Worm (Caenorhabditis elegans) whole organism, L4/young adult: ENCODE data around the gene F09B12.7.

Source experiments
- W03F9.2 ChIP-seq: fragments of 150-350 bp; optimal IDR thresholded peaks from 2 replicates; lab custom pipeline; 2014; ENCODE audit warnings: missing biosample characterization, missing genetic modification characterization
- dao-5 ChIP-seq: sonication (generic microtip); optimal IDR thresholded peaks from 2 replicates; lab custom pipeline; 2016; ENCODE audit warnings: missing genotype, missing genetic modification characterization, moderate library complexity, missing compliant biosample characterization
- him-1 ChIP-seq: sonication (generic microtip); optimal IDR thresholded peaks from 2 replicates; lab custom pipeline; 2016; ENCODE audit warnings: missing genotype, missing genetic modification reagents, missing genetic modification characterization, missing compliant biosample characterization

The F09B12.7 gene

DNA sequence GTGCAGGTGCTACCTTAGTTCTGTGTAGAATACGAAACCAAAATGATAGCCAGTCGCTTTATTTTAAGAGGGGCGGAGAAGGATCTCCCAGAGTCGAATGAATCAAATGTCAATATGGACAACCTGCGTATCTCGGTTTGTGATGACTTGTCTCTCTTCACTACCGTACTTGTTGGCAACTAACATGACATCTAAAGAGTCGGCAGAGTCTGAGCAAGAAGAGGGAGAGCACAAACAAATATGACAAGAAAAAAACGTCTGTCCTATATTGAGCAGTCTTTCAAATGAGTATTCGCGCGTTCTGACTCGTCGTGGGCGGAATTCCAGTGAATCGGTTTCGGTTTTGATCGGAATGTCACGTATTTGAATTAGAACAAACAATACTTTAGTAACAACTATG, at the start of gene F09B12.7:
F09B12.7 (minus strand) TSS at position 101 of the 400 bp plus-strand sequence.
- TF ChIP-seq him-1 (no peak), W03F9.2 (tag; lab: Kevin White, UChicago) (no peak), dao-5 (tag; lab: Kevin White, UChicago) (no peak)

DNA sequence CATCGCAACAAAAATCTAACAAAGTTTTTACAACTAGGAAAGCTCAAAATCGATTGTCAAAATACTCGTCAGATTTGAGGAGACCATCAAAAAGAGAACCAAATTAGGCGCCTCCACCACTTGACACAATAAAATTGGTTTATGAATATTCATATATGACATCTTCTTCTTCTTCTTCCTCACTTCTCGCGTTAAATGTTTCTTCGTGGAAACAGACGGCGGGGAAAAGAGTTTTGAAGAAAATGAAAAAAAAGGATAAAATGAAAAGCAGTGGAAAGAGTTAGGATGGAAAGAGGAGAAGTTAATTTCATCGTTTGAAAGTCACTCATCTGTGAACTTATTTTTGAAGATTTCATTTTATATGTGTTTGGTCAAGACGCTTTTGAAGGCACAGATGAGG, 40.1 kb upstream of the F09B12.7 start:
- TF ChIP-seq W03F9.2 (tag; lab: Kevin White, UChicago) (no peak), him-1 (no peak), dao-5 (tag; lab: Kevin White, UChicago) (no peak)

DNA sequence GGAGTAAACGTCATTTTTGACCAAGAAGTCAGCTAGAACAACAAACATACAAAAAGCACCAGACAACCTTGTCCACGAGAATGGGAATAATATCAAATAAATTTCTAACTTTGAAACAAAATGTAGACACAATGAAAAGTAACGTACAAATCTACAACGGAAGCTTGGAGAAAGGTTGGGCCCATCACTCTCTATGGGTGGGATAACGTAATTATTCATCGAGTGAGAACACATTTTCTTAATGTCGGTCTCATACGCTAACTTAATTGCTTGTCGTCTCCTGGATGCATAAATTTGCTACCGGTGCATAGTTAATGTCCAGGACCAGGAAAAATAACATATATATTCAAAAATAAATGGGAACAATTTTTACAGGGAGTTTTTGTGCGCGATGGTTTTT, 38.3 kb upstream of the F09B12.7 start:
- TF ChIP-seq dao-5 (tag; lab: Kevin White, UChicago) (no peak), W03F9.2 (tag; lab: Kevin White, UChicago) (no peak), him-1 (no peak)

DNA sequence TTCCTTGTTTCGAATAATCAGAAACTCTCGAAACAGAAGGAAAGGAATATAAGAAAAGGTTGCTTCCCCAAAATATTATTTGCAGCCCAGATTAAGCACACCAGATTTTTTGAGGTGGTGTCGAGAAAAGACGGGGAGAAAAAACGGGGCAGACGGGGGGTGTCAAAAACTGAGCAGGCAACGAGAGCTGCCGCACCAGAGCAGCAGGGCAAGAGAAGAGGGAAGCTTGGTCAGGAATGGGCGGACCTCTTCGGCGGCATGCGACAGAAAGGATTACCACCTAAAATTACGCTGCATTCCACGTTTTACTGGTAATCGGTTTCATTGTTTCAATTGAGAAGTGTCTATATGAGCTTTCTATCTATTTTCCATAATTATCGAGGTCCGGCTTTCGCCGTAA, 37.2 kb upstream of the F09B12.7 start:
- TF ChIP-seq him-1 (no peak), dao-5 (tag; lab: Kevin White, UChicago) (no peak), W03F9.2 (tag; lab: Kevin White, UChicago) (no peak)

DNA sequence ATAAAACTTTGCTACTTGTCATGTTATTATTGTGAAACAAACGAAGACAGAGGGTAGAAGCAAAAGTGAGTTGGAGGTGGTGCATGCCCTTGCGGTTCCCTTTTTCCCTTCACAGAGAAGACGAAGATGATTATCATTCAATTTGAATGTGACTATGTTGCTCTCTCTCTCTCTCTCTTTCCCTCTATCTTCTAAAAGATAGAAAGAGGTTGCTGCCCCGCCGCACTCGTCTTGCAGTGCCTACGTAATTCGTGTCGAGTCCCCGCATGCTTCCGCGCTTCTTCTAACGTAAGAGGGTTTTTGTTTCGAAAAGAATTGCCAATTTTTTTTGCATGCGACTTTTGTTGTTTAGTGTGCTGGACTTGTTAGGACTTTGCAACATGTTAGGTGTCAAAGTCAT, 33.3 kb upstream of the F09B12.7 start:
- no peak for TF ChIP-seq dao-5 (tag; lab: Kevin White, UChicago)
- no peak for TF ChIP-seq W03F9.2 (tag; lab: Kevin White, UChicago)
- no peak for TF ChIP-seq him-1

DNA sequence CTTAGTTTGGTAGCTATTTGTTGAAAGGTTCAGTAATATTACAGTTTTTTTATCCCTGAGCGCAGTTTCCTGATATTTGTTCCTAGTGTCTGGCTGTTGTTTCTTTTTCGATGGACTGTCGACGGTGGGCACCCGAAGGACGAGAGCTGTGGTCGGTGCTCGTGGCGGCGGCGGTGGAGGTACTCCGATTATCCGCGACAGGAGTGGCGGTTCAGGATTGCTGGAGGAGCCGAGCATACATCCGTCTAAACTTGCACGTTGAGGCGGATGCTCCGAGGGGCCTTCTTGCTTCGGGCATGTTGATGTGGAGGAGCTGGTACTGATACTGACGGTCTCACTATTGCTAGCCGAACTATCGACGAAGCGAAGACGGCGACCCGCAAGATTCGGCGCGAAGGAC, 32.5 kb upstream of the F09B12.7 start:
- no peak for TF ChIP-seq dao-5 (tag; lab: Kevin White, UChicago)
- TF ChIP-seq W03F9.2 (tag; lab: Kevin White, UChicago) = no peak
- TF ChIP-seq him-1 = no peak

DNA sequence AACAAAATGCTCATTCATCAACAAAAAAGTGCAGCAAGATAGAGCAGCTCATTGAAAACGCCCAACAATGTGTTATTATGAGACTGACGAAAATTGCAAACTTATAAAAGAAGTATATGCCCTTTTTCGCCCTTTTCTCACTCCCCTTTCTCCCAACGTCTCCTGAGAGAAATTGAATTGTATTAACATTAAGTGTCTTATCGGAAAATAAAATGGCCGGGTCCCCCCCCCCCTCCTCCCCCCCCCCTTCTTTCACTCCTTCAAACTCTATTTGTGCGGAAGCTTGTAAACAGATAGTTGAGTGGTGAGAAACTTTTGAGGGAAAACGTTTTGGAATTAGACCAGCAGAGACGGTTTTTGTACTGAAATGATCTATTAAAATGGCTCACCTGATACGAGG, 31.9 kb upstream of the F09B12.7 start:
- no peak for TF ChIP-seq W03F9.2 (tag; lab: Kevin White, UChicago)

DNA sequence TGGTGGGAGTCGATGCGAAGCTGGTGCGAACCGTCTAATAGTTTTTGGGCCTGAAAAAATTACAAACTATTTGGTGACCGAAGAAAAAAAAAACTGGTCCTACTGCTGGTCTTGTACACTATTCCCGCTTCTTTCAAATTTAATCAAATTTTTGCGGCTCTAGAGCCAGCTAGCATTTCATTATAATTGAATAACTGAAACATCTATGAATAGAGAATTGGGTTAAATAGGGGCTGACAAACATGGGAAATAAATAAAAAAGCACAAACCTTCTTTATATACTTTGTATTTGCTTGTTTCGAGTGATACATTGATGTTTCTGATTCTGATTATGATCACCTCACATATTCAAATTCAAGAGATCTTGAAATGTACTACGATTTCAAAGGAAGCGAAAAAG, 30.3 kb upstream of the F09B12.7 start:
- TF ChIP-seq W03F9.2 (tag; lab: Kevin White, UChicago) (no peak), him-1 (no peak), dao-5 (tag; lab: Kevin White, UChicago) (no peak)

DNA sequence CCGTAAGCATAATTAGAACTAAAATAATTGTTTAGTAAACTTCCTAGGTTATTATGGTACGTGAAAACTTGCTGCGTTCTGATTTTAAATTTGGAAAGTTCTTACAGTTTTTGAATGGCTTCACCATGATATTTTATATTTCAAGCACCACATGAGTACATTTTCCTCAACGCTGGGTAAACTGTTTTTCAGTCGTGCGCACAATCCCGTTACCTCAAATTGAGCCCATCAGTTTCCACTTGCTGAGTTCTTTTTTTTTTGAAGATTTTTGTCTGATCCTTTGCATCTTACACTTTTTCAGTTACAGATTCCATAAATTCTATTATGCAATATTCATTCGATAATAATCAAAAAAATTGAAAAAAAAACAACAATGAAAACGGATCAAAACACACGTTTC, 25.7 kb upstream of the F09B12.7 start:
- TF ChIP-seq him-1 = no peak
- TF ChIP-seq dao-5 (tag; lab: Kevin White, UChicago) = no peak
- no peak for TF ChIP-seq W03F9.2 (tag; lab: Kevin White, UChicago)

DNA sequence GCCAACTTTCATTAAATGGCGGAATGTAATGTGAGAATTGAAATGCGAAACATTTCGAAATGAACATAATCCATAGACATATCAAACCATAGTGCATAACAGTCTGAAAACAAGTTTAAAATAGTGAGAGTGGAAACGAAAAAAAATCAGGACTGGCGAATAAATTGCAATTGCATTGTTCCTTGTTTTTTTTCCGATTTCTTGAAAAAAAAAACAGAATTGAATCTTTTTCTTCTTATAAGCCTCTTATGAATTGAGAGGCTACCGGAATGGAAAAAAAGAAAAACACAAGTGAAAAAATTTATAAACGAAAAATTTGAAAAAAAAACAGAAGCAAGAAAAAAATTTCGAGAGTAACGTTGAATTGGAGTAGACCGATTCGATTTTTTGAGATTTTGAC, 21.6 kb upstream of the F09B12.7 start, which contains the start of gene R07D5.2:
R07D5.2 (minus strand) TSS at position 101 of the 400 bp plus-strand sequence.
- TF ChIP-seq him-1 (no peak), W03F9.2 (tag; lab: Kevin White, UChicago) (no peak), dao-5 (tag; lab: Kevin White, UChicago) (no peak)

DNA sequence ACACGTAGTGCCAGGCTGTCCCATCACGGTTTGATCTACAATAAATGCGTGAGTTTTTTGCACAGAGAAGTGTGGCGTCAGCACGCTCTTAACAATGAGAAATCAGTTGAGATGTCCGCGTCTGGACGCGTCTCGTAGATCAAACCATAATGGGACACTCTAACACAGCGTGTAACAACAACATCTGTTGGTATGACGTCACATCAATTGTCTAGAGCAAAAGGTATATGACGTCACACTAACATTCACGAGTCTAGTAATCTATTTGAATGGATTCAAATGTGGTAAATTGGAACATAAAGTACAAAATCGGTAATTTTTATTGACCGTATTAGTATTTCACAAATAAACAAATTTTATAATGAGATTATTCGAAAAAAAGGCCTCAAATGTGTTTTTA, 20.9 kb upstream of the F09B12.7 start:
- no peak for TF ChIP-seq him-1
- no peak for TF ChIP-seq dao-5 (tag; lab: Kevin White, UChicago)
- TF ChIP-seq W03F9.2 (tag; lab: Kevin White, UChicago) = no peak

DNA sequence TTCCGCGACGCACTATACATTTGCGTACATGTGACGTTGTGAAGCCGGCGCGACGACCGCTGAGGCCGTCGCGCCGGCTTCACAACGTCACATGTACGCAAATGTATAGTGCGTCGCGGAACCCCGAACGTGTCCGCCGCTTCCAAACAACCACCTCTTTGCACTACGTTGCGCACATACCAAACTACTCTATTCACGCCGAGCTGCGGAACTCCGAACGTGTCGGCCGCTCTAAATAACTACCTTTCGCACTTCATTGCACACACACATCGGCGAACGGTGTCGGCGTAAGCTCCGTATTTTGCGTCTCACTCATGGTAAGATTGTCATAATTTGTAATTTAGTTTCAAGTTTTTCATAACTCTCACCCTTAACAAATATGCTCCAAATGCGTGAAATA, 17.3 kb upstream of the F09B12.7 start:
- TF ChIP-seq him-1 (no peak), W03F9.2 (tag; lab: Kevin White, UChicago) (no peak), dao-5 (tag; lab: Kevin White, UChicago) (no peak)

DNA sequence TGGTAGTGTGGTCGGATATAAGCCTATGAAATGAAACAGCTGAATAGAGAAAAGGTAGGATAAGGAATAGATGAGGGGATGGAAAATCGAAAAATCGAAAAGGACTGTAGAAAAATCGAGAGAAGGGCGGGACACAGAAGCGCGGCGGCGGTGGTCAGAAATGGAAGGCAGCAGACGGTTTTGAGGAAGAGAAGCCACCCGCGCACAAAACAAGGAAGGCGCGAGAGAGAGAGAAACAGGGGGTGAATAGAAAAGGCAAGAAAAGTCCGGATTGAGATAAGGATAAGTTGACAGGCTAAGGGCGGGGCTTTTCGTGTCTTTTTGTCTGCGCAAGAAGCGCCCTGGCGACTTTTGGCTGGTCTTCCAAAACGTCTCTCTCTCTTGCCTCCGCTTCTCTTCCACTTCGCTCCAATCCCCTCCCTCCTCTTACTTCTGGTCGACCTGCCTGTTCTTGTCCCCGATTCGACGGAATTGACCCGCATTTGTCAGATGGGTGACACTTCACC, 12.9 kb upstream of the F09B12.7 start, which contains the start of gene mlt-9:
mlt-9 (minus strand) TSS at position 51 of the 506 bp plus-strand sequence.
- TF ChIP-seq him-1 (no peak), W03F9.2 (tag; lab: Kevin White, UChicago) (no peak), dao-5 (tag; lab: Kevin White, UChicago) (no peak)

DNA sequence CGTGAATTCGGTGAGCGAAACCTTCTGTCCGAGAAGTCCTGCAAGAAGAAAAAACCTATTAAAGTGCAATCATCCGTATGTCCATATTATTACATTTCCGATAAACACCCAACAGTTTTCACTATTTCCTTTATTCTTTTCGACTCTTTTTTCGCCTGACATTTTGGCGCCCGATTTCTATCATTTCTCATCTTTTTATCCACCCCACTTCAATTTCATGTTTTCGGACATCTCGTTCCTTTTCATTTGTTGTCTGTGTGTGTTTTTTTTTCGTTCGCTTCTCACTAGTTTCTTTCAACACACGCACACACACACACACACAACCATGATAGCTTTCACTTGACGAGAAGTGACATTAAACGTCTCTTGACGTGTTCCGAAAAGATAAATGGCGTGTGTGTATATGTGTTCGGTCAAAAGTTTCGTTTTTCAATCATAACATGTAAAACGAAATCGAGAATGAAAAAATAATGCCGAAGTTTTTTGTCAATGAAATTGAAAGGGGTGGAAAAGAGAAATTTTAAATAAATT, 10.2 kb upstream of the F09B12.7 start:
- TF ChIP-seq W03F9.2 (tag; lab: Kevin White, UChicago) (no peak), him-1 (no peak), dao-5 (tag; lab: Kevin White, UChicago) (no peak)

DNA sequence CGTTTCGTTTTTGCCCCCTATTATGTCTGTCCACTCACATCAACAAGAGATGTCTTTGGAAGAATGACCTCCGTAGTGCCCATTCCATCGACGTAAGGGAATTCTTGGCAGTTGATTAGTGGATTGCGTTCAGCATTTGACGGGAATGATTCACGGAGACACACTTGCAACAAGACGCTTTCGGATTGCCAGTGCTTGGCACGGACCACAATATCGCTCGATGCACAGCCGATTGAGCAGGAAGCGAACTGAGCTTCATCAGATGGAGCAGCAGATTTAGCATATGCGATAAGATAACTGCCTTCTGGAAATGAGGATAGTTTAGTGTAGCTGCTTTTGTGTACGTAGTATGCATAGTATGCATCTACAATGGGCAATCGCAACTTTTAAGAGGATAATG, 8.6 kb upstream of the F09B12.7 start:
- no peak for TF ChIP-seq W03F9.2 (tag; lab: Kevin White, UChicago)
- no peak for TF ChIP-seq him-1
- no peak for TF ChIP-seq dao-5 (tag; lab: Kevin White, UChicago)
